Fruit fly (Drosophila melanogaster) whole organism, larva: ENCODE measurements around the gene CG12123.

Experiments used
- noc ChIP-seq: fragments of 200-800 bp; sonication (Bioruptor generic); optimal IDR thresholded peaks from 3 replicates; lab custom pipeline; 2019; ENCODE audit warnings: missing biosample characterization, mild to moderate bottlenecking, missing genetic modification characterization, moderate library complexity

Gene CG12123

DNA sequence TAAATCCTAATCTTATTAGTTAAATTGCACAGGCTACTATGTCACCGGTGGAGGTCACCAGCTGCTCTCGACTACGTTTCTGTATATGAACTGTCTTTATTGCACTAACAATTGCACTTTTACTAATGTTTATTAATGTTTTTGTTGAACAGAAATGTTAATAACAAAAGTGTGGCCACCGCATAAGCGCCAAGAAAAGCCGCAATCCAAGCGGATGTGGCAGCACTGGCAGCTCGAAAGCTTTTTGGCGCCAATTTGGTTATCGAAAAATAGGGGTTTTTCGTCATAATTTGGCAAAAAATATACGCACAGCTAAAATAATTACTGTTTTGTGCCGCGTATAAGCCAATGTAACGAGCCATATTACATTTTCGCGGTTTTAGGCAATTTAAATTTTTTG, at the start of gene CG12123:
CG12123 (minus strand) TSS at position 188 of the 400 bp plus-strand sequence.
- TF ChIP-seq noc (tag; lab: Kevin White, UChicago) = no peak

DNA sequence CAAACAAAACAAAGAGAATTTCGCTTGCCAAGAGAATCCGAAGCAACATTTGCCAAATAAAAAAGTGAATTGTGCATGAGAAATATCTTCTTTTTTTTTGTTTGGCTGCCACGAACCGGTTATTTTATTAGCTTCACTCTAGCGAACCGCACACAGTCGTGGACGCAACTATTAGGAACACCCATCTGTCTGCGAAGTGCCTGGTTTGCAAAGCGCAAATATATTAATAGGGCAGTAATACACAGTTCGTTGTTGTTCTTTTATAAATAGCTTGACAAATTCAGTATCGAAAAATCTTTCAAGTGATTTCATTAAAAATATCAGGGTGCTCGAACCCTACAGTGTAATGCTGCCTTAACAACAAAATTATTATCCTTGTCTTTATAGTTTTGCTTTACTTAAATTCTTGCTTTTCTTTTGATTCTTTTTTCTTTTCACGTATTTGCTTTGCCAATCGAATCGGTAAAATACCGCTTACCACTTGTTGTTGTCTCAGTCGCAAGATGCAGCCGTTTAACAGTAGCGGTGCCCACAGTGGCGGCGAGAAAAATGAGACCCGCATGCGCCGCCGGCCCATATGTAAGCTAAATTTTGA, 49.4 kb upstream of the CG12123 start:
- TF ChIP-seq noc (tag; lab: Kevin White, UChicago) = no peak

DNA sequence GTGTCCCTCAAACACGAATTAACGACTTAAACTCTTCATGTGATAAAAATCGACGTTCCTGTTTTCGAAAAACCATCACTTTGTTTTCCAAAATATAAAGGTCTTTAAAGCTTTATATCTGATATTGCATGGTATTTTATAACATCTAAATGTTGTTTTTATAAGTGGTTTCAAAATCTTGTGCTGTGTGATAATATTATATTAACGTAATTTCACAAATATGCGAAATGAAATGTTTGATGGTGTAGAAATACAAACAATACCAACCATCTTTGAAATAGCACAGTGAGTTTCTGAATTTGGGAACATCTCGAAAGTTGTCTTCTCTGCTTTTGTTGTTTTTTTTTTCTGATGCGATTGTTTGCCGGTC, 48.8 kb upstream of the CG12123 start:
- peak; percentile 25 for TF ChIP-seq noc (tag; lab: Kevin White, UChicago)

DNA sequence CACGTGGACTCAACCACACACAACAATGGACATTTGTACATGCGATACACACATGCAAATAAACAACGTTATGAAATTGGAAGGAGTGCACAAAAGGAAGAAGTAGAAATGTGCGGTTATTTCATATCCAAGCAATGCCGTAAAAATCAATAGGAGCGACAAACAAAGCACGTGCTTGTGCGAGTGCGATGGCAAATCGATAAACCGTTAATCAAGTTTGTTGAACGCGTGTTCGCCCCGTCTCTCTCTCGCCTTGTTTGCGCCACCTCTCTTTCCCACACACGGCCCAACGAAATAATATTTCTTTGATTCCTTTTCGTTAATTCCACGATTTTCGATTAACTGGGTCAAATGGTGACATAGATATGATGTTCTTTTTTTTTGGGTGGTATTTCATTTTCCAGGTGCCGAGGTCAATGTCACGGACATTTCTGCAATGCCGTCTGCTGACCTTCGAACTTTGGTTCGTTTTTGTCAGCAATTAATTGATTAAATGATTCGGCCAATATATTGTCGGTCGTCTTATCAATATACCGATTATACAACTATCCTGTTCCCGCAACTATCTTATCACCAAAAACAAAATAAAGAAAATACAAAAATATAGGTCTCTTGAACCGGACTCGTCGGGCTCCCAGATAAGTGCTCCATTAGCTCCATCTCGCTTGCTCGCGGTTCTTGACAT, 48.3 kb upstream of the CG12123 start:
- no peak for TF ChIP-seq noc (tag; lab: Kevin White, UChicago)

DNA sequence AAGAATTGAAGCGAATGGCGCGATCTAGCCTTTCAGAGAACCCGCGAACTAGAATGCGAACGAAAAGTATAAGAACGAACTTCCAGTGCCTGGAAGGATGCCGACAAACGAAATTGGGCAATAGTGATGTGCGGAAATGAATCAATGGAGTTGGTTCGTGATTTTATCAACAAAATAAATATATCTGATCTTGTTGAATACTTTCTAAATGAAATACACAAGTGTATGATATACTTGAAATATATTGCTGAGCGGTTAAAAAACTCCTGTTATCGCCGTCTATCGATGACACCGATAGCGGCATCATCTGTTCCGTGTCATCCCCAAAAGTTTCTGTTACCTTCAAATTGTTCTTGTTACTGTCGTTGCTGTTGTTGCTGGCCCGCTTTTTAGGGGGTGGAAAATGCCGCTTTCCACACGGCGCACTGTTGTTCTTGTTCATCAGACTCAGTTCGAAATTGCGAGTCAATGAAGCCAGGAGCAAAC, 47.4 kb upstream of the CG12123 start, which contains the start of gene otu:
otu (minus strand) TSS at position 51 of the 486 bp plus-strand sequence.
- TF ChIP-seq noc (tag; lab: Kevin White, UChicago) = no peak

DNA sequence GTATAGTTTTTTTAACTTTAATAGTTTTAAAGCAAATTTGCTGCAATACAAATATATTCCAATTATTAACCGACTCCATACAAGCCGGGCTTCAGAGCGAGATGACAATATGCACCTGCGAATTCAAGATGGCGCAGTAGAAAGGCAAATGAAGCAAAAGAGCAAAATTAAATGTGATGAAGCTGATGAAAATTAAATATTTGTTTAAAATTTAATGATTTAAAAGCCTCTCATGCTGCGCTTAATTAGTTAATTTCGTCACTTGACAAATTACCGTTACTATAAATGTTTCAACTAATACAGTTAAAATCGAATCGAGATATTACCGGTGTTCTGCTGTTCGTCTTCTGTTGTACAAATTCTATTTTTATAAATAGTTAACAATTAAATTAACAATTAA, 46.9 kb upstream of the CG12123 start, which contains the start of gene CG33181:
CG33181 (plus strand) TSS at position 301 of the 400 bp plus-strand sequence.
- no peak for TF ChIP-seq noc (tag; lab: Kevin White, UChicago)

DNA sequence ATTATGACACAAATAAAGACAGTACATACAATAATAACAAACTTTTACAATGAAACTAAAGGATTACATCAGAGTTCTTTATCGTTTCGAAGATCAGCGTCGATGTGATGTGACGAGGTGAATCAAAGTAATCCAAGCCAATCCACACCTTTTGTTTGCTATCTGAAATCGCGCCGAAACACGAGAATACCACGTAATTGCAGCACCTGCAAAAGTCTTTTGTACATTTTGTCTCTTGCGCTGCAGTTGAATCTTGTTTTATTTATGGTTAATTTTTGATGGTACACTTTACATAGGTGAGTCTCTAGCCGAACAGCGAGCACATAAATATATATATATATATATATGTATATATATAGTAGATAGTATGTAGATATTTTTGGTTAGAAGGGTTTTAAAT, 42.6 kb upstream of the CG12123 start:
- no peak for TF ChIP-seq noc (tag; lab: Kevin White, UChicago)

DNA sequence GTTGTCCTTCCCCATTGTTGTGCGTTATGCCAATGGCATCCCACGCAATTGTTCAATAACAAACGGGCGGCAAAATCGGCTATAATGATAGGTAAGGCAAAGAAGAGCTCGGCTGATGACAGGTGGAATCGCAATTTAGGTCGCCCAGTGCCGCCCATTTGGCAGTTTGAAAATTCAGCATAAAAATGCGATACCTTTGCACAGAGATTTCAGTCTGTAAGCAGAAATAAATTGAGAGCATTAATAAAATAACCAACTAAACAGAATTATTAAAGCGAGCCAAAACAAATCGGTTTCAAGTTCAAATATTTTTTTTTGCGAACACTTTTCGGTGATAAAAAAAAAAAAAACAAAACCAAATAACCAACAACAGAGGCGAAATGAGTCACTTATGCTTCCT, 41.5 kb upstream of the CG12123 start, which contains the start of gene CG33223:
CG33223 (minus strand) TSS at position 215 of the 400 bp plus-strand sequence.
- no peak for TF ChIP-seq noc (tag; lab: Kevin White, UChicago)

DNA sequence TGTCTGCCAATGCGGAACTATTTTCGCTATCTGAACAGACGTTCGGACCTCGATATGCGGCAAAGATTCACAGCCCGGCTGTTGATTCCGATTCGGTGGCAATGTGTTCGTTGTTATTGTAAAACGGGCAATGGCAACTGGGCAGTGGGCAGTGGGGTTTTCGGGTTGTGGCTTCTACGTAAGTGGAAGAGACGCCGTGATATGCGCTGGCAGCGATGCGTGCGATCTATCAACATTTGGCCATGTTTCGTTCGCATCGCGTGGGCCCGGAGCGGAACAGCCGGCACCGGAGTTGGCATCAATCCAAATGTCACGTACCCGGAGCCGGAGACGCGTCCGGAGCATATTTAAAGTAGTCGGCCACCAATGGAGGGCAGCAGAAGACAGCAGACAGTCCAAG, 39.3 kb upstream of the CG12123 start, which contains the start of gene Cp38:
Cp38 (plus strand) TSS at position 376 of the 400 bp plus-strand sequence.
- TF ChIP-seq noc (tag; lab: Kevin White, UChicago) = no peak

DNA sequence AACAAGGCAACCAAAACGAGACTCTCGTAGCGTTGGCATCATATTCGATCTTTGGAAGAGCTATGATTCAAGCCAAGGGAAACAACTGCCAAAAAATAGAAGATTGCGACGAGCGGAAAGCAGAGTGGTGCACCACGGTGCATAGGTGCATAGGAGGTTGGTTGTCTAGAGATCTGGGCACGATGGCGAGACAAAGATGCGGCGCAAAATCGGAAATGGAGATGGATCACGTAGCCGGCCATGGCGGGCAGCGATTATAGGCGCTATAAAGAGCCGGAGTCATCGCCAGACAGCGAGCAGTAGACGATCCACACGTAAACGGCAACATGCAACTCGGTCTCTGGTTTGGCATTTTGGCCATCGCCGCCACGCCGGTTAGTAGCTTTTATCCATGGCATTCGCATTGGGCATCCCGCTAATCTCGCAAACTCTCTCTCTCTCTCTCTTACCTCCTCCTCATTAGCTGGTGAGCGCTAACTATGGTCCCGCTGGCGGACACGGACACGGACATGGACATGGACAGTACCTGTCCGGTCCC, 37.0 kb upstream of the CG12123 start, which contains the start of gene Cp36:
Cp36 (plus strand) TSS at position 289 of the 538 bp plus-strand sequence.
- TF ChIP-seq noc (tag; lab: Kevin White, UChicago) = no peak

DNA sequence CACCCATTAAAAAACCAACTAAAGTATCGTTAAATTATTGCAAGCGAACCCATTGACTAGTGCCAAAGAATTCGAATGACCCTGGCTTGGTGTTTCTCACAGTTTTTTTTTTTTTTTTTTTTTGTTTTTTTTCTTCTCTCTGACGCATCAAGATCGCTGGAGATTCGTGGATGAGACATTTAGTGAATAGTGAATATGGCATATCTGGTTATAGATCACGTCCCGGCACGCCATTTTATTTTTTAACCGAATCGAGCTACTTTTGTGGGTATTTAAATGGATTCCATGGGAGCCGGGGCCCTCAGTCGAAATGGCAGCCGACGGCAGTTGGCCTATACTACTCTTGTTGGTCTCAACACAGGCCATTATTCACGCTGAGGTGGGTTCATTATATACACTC, 34.7 kb upstream of the CG12123 start, which contains the start of gene Cp7Fc:
Cp7Fc (plus strand) TSS at position 301 of the 400 bp plus-strand sequence.
- no peak for TF ChIP-seq noc (tag; lab: Kevin White, UChicago)

DNA sequence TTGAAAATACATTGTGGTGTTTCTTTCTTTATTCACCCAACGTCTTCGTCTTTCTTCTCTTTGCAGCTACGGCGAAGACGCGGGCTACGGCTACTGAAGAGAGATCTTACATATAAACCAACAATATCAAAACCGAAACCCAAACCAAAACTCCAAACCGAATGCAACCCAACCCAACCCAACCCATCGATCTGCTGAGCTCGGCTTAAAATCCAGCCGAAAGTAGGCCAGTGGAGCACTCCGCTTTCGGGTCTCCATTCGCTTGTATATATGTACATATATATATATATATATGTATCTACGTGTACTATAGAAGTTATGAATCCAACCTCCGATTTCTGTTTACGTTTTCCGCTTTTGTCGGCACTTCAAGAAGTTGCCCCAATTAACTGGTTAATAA, 33.5 kb upstream of the CG12123 start:
- TF ChIP-seq noc (tag; lab: Kevin White, UChicago) = no peak

DNA sequence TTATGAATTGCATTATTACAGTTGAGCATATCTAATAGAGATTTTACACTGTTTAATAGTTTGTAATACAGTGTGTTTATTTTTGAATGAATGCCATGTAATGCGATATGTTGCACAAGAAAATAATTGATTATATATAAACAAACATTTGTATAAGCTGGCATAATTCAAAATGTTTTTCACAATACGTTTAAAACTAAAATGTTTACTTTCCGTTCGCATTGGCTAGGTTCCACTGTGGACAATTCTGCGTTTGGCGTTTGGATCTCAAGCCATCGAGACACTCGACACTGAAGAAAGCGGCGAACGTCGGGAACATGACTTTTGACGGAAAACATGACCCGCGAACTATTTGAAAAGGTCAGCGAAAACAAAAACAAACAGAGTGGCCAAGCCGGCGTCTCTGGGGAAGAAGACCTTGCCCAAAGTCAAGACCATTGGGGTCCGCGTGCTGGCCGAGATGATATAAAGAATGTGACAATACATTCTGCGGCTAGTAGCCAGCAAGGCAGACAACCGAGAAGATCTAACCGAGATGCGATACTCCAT, 31.3 kb upstream of the CG12123 start, which contains the start of gene Cp7Fb:
Cp7Fb (plus strand) TSS at position 499 of the 549 bp plus-strand sequence.
- no peak for TF ChIP-seq noc (tag; lab: Kevin White, UChicago)

DNA sequence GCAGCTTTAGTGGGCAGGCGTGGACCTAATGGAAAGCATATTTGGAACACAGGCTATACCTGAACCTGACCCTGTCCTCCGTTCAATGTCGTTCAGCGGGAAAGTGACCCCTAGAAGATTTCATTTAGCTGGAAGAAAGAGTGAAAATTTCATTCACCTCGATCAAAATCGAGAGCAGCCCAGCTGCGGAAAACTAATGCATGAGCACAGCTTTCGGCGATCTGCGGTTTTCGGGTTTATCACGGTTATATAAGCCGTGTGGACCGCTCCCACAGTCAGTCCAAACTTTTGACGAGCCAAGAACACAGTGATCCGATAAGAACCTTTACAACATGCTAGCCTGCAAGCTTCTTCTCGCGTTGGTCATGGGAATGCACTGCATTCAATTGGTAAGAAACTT, 28.4 kb upstream of the CG12123 start, which contains the start of gene Cp7Fa:
Cp7Fa (plus strand) TSS at position 301 of the 400 bp plus-strand sequence.
- no peak for TF ChIP-seq noc (tag; lab: Kevin White, UChicago)

DNA sequence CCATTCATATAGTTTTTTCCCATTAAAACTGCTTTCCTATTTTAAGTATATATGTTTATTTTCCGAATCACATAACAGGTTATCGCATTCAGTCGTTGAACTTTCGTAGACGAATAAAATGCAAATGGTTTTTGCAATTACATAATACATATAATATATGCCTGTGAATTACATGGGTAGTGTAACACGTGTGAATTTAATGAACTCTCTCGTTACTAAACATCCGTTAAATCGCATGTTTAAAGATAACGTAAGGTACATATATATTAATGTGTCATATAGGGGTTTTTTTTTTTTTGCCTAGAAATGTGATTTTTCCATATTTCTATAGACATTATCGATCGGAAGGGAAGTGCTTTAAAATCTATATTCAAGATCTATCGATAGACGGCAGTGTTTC, 27.5 kb upstream of the CG12123 start:
- TF ChIP-seq noc (tag; lab: Kevin White, UChicago) = no peak
